Worm (Caenorhabditis elegans) whole organism, mixed stage, embryonic: ENCODE results near the gene ttr-13.

Experiments used
- M03D4.4 ChIP-seq: sonication (generic microtip); optimal IDR thresholded peaks from 2 replicates; lab custom pipeline; 2017; ENCODE audit warnings: mild to moderate bottlenecking, missing genetic modification characterization, missing compliant biosample characterization
- bed-3 ChIP-seq: fragments of 200-800 bp; sonication (Bioruptor generic); optimal IDR thresholded peaks from 3 replicates; lab custom pipeline; 2018; ENCODE audit warnings: mild to moderate bottlenecking, missing genetic modification characterization, moderate library complexity, missing compliant biosample characterization
- blmp-1 ChIP-seq: fragments of 150-350 bp; optimal IDR thresholded peaks from 2 replicates; lab custom pipeline; 2014; ENCODE audit warnings: missing biosample characterization, missing genetic modification characterization
- ceh-39 ChIP-seq: fragments of 150-350 bp; optimal IDR thresholded peaks from 2 replicates; lab custom pipeline; 2014; ENCODE audit warnings: missing biosample characterization, missing genetic modification characterization
- ceh-43 ChIP-seq: fragments of 200-800 bp; sonication (Bioruptor generic); optimal IDR thresholded peaks from 2 replicates; lab custom pipeline; 2018; ENCODE audit warnings: mild to moderate bottlenecking, missing genetic modification characterization, moderate library complexity, missing compliant biosample characterization
- ceh-83 ChIP-seq: fragments of 200-800 bp; sonication (Bioruptor generic); optimal IDR thresholded peaks from 2 replicates; lab custom pipeline; 2018; ENCODE audit warnings: mild to moderate bottlenecking, missing genetic modification characterization, missing compliant biosample characterization
- ces-1 ChIP-seq: fragments of 150-350 bp; optimal IDR thresholded peaks from 2 replicates; lab custom pipeline; 2014; ENCODE audit warnings: missing biosample characterization, missing genetic modification reagents, missing genetic modification characterization
- cnd-1 ChIP-seq: fragments of 200-800 bp; sonication (Bioruptor generic); optimal IDR thresholded peaks from 2 replicates; lab custom pipeline; 2018; ENCODE audit warnings: mild to moderate bottlenecking, missing genetic modification characterization, missing compliant biosample characterization
- elt-1 ChIP-seq: sonication (generic microtip); optimal IDR thresholded peaks from 2 replicates; lab custom pipeline; 2017; ENCODE audit warnings: missing genetic modification characterization, mild to moderate bottlenecking, missing compliant biosample characterization, antibody characterized with exemption, moderate library complexity, borderline replicate concordance; ENCODE audit not compliant: insufficient read depth
- elt-3 ChIP-seq: fragments of 150-350 bp; optimal IDR thresholded peaks from 2 replicates; lab custom pipeline; 2014; ENCODE audit warnings: missing biosample characterization, missing genetic modification characterization
- flh-1 ChIP-seq: fragments of 200-800 bp; sonication (Bioruptor generic); optimal IDR thresholded peaks from 2 replicates; lab custom pipeline; 2018; ENCODE audit warnings: mild to moderate bottlenecking, missing genetic modification characterization, moderate library complexity, missing compliant biosample characterization
- ham-2 ChIP-seq: fragments of 200-800 bp; sonication (Bioruptor generic); optimal IDR thresholded peaks from 2 replicates; lab custom pipeline; 2018; ENCODE audit warnings: mild to moderate bottlenecking, missing genetic modification characterization, missing compliant biosample characterization
- hlh-1 ChIP-seq: fragments of 150-350 bp; optimal IDR thresholded peaks from 2 replicates; lab custom pipeline; 2014; ENCODE audit warnings: missing biosample characterization, missing genetic modification reagents, missing genetic modification characterization
- lin-13 ChIP-seq: fragments of 150-350 bp; optimal IDR thresholded peaks from 2 replicates; lab custom pipeline; 2014; ENCODE audit warnings: missing biosample characterization, missing genetic modification characterization
- lin-32 ChIP-seq: fragments of 200-800 bp; sonication (Bioruptor generic); optimal IDR thresholded peaks from 2 replicates; lab custom pipeline; 2018; ENCODE audit warnings: mild to moderate bottlenecking, missing genetic modification characterization, missing compliant biosample characterization
- lsy-2 ChIP-seq: fragments of 150-350 bp; optimal IDR thresholded peaks from 2 replicates; lab custom pipeline; 2014; ENCODE audit warnings: missing biosample characterization, missing genetic modification characterization
- mab-5 ChIP-seq: fragments of 150-350 bp; optimal IDR thresholded peaks from 2 replicates; lab custom pipeline; 2014; ENCODE audit warnings: missing biosample characterization, missing genetic modification characterization
- mep-1 ChIP-seq: fragments of 150-350 bp; optimal IDR thresholded peaks from 2 replicates; lab custom pipeline; 2017; ENCODE audit warnings: missing biosample characterization, missing genetic modification reagents, missing genetic modification characterization, inconsistent platforms
- mls-2 ChIP-seq: sonication (generic microtip); optimal IDR thresholded peaks from 2 replicates; lab custom pipeline; 2016; ENCODE audit warnings: mild to moderate bottlenecking, missing genetic modification characterization, moderate library complexity, missing compliant biosample characterization
- nhr-12 ChIP-seq: fragments of 150-350 bp; optimal IDR thresholded peaks from 2 replicates; lab custom pipeline; 2014; ENCODE audit warnings: missing biosample characterization, missing genetic modification characterization
- nhr-237 ChIP-seq: fragments of 150-350 bp; optimal IDR thresholded peaks from 2 replicates; lab custom pipeline; 2014; ENCODE audit warnings: missing biosample characterization, missing genetic modification characterization
- nhr-28 ChIP-seq: fragments of 150-350 bp; optimal IDR thresholded peaks from 2 replicates; lab custom pipeline; 2014; ENCODE audit warnings: missing biosample characterization, missing genetic modification characterization
- nhr-76 ChIP-seq: sonication (generic microtip); optimal IDR thresholded peaks from 2 replicates; lab custom pipeline; 2017; ENCODE audit warnings: missing biosample characterization, missing genetic modification characterization
- pha-4 ChIP-seq: fragments of 150-350 bp; optimal IDR thresholded peaks from 2 replicates; lab custom pipeline; 2018; ENCODE audit warnings: missing biosample characterization, missing genetic modification reagents, missing genetic modification characterization
- sem-2 ChIP-seq: fragments of 200-800 bp; sonication (Bioruptor generic); optimal IDR thresholded peaks from 2 replicates; lab custom pipeline; 2018; ENCODE audit warnings: mild to moderate bottlenecking, missing genetic modification characterization, missing compliant biosample characterization
- snpc-4 ChIP-seq: fragments of 150-350 bp; optimal IDR thresholded peaks from 2 replicates; lab custom pipeline; 2014; ENCODE audit warnings: missing biosample characterization, missing genetic modification characterization
- sptf-1 ChIP-seq: sonication (generic microtip); optimal IDR thresholded peaks from 2 replicates; lab custom pipeline; 2017; ENCODE audit warnings: mild to moderate bottlenecking, missing genetic modification characterization, moderate library complexity, missing compliant biosample characterization
- tbx-8 ChIP-seq: fragments of 200-800 bp; sonication (Bioruptor generic); optimal IDR thresholded peaks from 2 replicates; lab custom pipeline; 2018; ENCODE audit warnings: mild to moderate bottlenecking, missing genetic modification characterization, moderate library complexity, missing compliant biosample characterization
- unc-120 ChIP-seq: sonication (generic microtip); optimal IDR thresholded peaks from 2 replicates; lab custom pipeline; 2017; ENCODE audit warnings: missing genetic modification characterization, missing compliant biosample characterization; ENCODE audit not compliant: poor library complexity, severe bottlenecking
- unc-39 ChIP-seq: fragments of 150-350 bp; optimal IDR thresholded peaks from 2 replicates; lab custom pipeline; 2014; ENCODE audit warnings: missing biosample characterization, missing genetic modification characterization
- unc-62 ChIP-seq: fragments of 150-350 bp; optimal IDR thresholded peaks from 2 replicates; lab custom pipeline; 2014; ENCODE audit warnings: missing biosample characterization, missing genetic modification reagents, missing genetic modification characterization
- zip-8 ChIP-seq: fragments of 150-350 bp; optimal IDR thresholded peaks from 2 replicates; lab custom pipeline; 2014; ENCODE audit warnings: missing biosample characterization, missing genetic modification characterization
- ztf-11 ChIP-seq: fragments of 150-350 bp; optimal IDR thresholded peaks from 2 replicates; lab custom pipeline; 2014; ENCODE audit warnings: missing biosample characterization, missing genetic modification characterization

Gene ttr-13

ce11 chrV:20608688-20609087 is 28.1 kb downstream of the ttr-13 start, which contains the start of gene ttr-12:
Gene ttr-12 (minus strand): TSS chrV:20608788.
- TF ChIP-seq unc-39 (tag; lab: Kevin White, UChicago) (no peak), sptf-1 (tag; lab: Kevin White, UChicago) (no peak), bed-3 (GFP tag; lab: Kevin White, UChicago) (no peak), flh-1 (GFP tag; lab: Kevin White, UChicago) (no peak), blmp-1 (tag; lab: Kevin White, UChicago) (no peak), nhr-76 (no peak), hlh-1 (no peak), lsy-2 (tag; lab: Kevin White, UChicago) (no peak), unc-62 (GFP tag; lab: Kevin White, UChicago) (no peak), ceh-43 (GFP tag; lab: Kevin White, UChicago) (no peak), mls-2 (no peak), ceh-39 (tag; lab: Kevin White, UChicago) (no peak)

- no peak for TF ChIP-seq lsy-2 (tag; lab: Kevin White, UChicago)
- TF ChIP-seq flh-1 (GFP tag; lab: Kevin White, UChicago), result no peak
- no peak for TF ChIP-seq unc-62 (GFP tag; lab: Kevin White, UChicago)
- TF ChIP-seq mab-5 (tag; lab: Kevin White, UChicago), result no peak
- no peak for TF ChIP-seq mep-1 (tag; lab: Kevin White, UChicago)
- TF ChIP-seq cnd-1 (tag; lab: Kevin White, UChicago), result no peak
- no peak for TF ChIP-seq unc-39 (tag; lab: Kevin White, UChicago)
- TF ChIP-seq ces-1 (GFP tag; lab: Kevin White, UChicago), result no peak
- no peak for TF ChIP-seq ztf-11
- TF ChIP-seq tbx-8, result no peak
- no peak for TF ChIP-seq lin-32
- TF ChIP-seq nhr-12, result no peak
- no peak for TF ChIP-seq sptf-1 (tag; lab: Kevin White, UChicago)
- no peak for TF ChIP-seq elt-1
Measured at ce11 chrV:20606617-20607016, 30.1 kb downstream of the ttr-13 start, which contains the start of gene F46B3.23. Gene F46B3.23 (minus strand): TSS chrV:20606717.

- TF ChIP-seq sptf-1 (tag; lab: Kevin White, UChicago), result peak; percentile 56
Measured at ce11 chrV:20605812-20606211, 30.9 kb downstream of the ttr-13 start.

ce11 chrV:20604606-20605155 is 32.1 kb downstream of the ttr-13 start, which contains the start of gene ttr-57:
Gene ttr-57 (plus strand): TSS chrV:20605105.
- TF ChIP-seq mls-2 (no peak), ceh-43 (GFP tag; lab: Kevin White, UChicago) (no peak), pha-4 (tag; lab: Kevin White, UChicago) (no peak), sptf-1 (tag; lab: Kevin White, UChicago) (no peak), zip-8 (tag; lab: Kevin White, UChicago) (no peak), snpc-4 (no peak), ces-1 (GFP tag; lab: Kevin White, UChicago) (no peak), lin-13 (tag; lab: Kevin White, UChicago) (no peak), elt-3 (tag; lab: Kevin White, UChicago) (no peak), M03D4.4 (tag; lab: Kevin White, UChicago) (no peak), cnd-1 (tag; lab: Kevin White, UChicago) (no peak), unc-39 (tag; lab: Kevin White, UChicago) (no peak), mab-5 (tag; lab: Kevin White, UChicago) (no peak), ham-2 (GFP tag; lab: Kevin White, UChicago) (no peak), ztf-11 (no peak), flh-1 (GFP tag; lab: Kevin White, UChicago) (no peak), hlh-1 (no peak), nhr-12 (no peak)

- TF ChIP-seq mab-5 (tag; lab: Kevin White, UChicago), result no peak
- no peak for TF ChIP-seq nhr-28 (tag; lab: Kevin White, UChicago)
- TF ChIP-seq sem-2 (GFP tag; lab: Kevin White, UChicago), result no peak
- TF ChIP-seq pha-4 (tag; lab: Kevin White, UChicago), result no peak
- TF ChIP-seq sptf-1 (tag; lab: Kevin White, UChicago), result no peak
- no peak for TF ChIP-seq unc-39 (tag; lab: Kevin White, UChicago)
- no peak for TF ChIP-seq blmp-1 (tag; lab: Kevin White, UChicago)
- TF ChIP-seq ceh-43 (GFP tag; lab: Kevin White, UChicago), result no peak
- no peak for TF ChIP-seq M03D4.4 (tag; lab: Kevin White, UChicago)
- TF ChIP-seq elt-3 (tag; lab: Kevin White, UChicago), result no peak
- no peak for TF ChIP-seq ceh-39 (tag; lab: Kevin White, UChicago)
- no peak for TF ChIP-seq nhr-237 (tag; lab: Kevin White, UChicago)
- TF ChIP-seq ceh-83 (GFP tag; lab: Kevin White, UChicago), result no peak
- TF ChIP-seq nhr-12, result no peak
- no peak for TF ChIP-seq zip-8 (tag; lab: Kevin White, UChicago)
- no peak for TF ChIP-seq cnd-1 (tag; lab: Kevin White, UChicago)
- no peak for TF ChIP-seq unc-120 (tag; lab: Kevin White, UChicago)
- no peak for TF ChIP-seq snpc-4
- no peak for TF ChIP-seq nhr-76
Measured at ce11 chrV:20603014-20603413, 33.7 kb downstream of the ttr-13 start, which contains the start of gene ttr-11. Gene ttr-11 (plus strand): TSS chrV:20603314.
